Fruit fly (Drosophila melanogaster) whole organism, prepupa: ENCODE results near the gene CG33111.
A peak's percentile ranks its signal among the peaks of the same experiment; 100 is the strongest.

ENCODE experiments used
- Blimp-1 ChIP-seq: fragments of 200-800 bp; sonication (Bioruptor generic); optimal IDR thresholded peaks from 3 replicates; lab custom pipeline; 2017; ENCODE audit warnings: missing biosample characterization, missing genetic modification characterization, mild to moderate bottlenecking, moderate library complexity, missing genetic modification reagents
- CG10631 ChIP-seq: fragments of 200-800 bp; sonication (Bioruptor generic); optimal IDR thresholded peaks from 2 replicates; lab custom pipeline; 2016; ENCODE audit warnings: missing biosample characterization, missing genetic modification characterization
- CG10669 ChIP-seq: fragments of 200-800 bp; sonication (Bioruptor generic); optimal IDR thresholded peaks from 3 replicates; lab custom pipeline; 2018; ENCODE audit warnings: missing biosample characterization, mild to moderate bottlenecking, missing genetic modification characterization, moderate library complexity
- CG11762 ChIP-seq: fragments of 200-800 bp; sonication (Bioruptor generic); optimal IDR thresholded peaks from 3 replicates; lab custom pipeline; 2016; ENCODE audit warnings: missing biosample characterization, missing genetic modification characterization; ENCODE audit not compliant: insufficient read depth
- CG11902 ChIP-seq: fragments of 200-800 bp; sonication (Bioruptor generic); optimal IDR thresholded peaks from 3 replicates; lab custom pipeline; 2016; ENCODE audit warnings: missing biosample characterization, missing genetic modification characterization
- CG15336 ChIP-seq: fragments of 200-800 bp; sonication (Bioruptor generic); IDR thresholded peaks from 2 replicates; pipeline ENCODE4 v1.3.6; 2022; ENCODE audit warnings: missing biosample characterization, missing genetic modification characterization
- CG1621 ChIP-seq: fragments of 200-800 bp; sonication (Bioruptor generic); optimal IDR thresholded peaks from 3 replicates; lab custom pipeline; 2018; ENCODE audit warnings: missing biosample characterization, mild to moderate bottlenecking, missing genetic modification characterization
- CG16779 ChIP-seq: fragments of 200-800 bp; sonication (Bioruptor generic); optimal IDR thresholded peaks from 3 replicates; lab custom pipeline; 2017; ENCODE audit warnings: missing biosample characterization, mild to moderate bottlenecking, missing genetic modification characterization
- CG31627 ChIP-seq: fragments of 200-800 bp; sonication (Bioruptor generic); optimal IDR thresholded peaks from 3 replicates; lab custom pipeline; 2016; ENCODE audit warnings: missing biosample characterization, missing genetic modification characterization
- CG32006 ChIP-seq: fragments of 200-800 bp; sonication (Bioruptor generic); optimal IDR thresholded peaks from 3 replicates; lab custom pipeline; 2017; ENCODE audit warnings: missing biosample characterization, mild to moderate bottlenecking, missing genetic modification characterization
- CG34406 ChIP-seq: fragments of 200-800 bp; sonication (Bioruptor generic); optimal IDR thresholded peaks from 3 replicates; lab custom pipeline; 2016; ENCODE audit warnings: missing biosample characterization, missing genetic modification characterization
- CG3919 ChIP-seq: fragments of 200-800 bp; sonication (Bioruptor generic); optimal IDR thresholded peaks from 3 replicates; lab custom pipeline; 2016; ENCODE audit warnings: missing biosample characterization, missing genetic modification characterization
- CG4318 ChIP-seq: fragments of 200-800 bp; sonication (Bioruptor generic); optimal IDR thresholded peaks from 3 replicates; lab custom pipeline; 2017; ENCODE audit warnings: missing biosample characterization, mild to moderate bottlenecking, missing genetic modification characterization
- CG6163 ChIP-seq: fragments of 200-800 bp; sonication (Bioruptor generic); IDR thresholded peaks from 3 replicates; pipeline ENCODE4 v1.3.6; 2022; ENCODE audit warnings: missing biosample characterization, missing genetic modification characterization
- CG6276 ChIP-seq: fragments of 200-800 bp; sonication (Bioruptor generic); optimal IDR thresholded peaks from 2 replicates; lab custom pipeline; 2017; ENCODE audit warnings: missing biosample characterization, mild to moderate bottlenecking, missing genetic modification characterization
- CG6792 ChIP-seq: fragments of 200-800 bp; sonication (Bioruptor generic); optimal IDR thresholded peaks from 3 replicates; lab custom pipeline; 2016; ENCODE audit warnings: missing biosample characterization, missing genetic modification characterization
- CG6854 ChIP-seq: fragments of 200-800 bp; sonication (Bioruptor generic); optimal IDR thresholded peaks from 2 replicates; lab custom pipeline; 2017; ENCODE audit warnings: missing biosample characterization, mild to moderate bottlenecking, missing genetic modification characterization
- CG7368 ChIP-seq: fragments of 200-800 bp; sonication (Bioruptor generic); optimal IDR thresholded peaks from 3 replicates; lab custom pipeline; 2016; ENCODE audit warnings: missing biosample characterization, missing genetic modification characterization
- CG8119 ChIP-seq: fragments of 200-800 bp; sonication (Bioruptor generic); IDR thresholded peaks from 3 replicates; pipeline ENCODE4 v1.3.6; 2022; ENCODE audit warnings: missing biosample characterization, missing genetic modification characterization
- CG8319 ChIP-seq: fragments of 200-800 bp; sonication (Bioruptor generic); optimal IDR thresholded peaks from 3 replicates; lab custom pipeline; 2016; ENCODE audit warnings: missing biosample characterization, missing genetic modification characterization
- CG8632 ChIP-seq: fragments of 200-800 bp; sonication (Bioruptor generic); optimal IDR thresholded peaks from 3 replicates; lab custom pipeline; 2016; ENCODE audit warnings: missing biosample characterization, missing genetic modification characterization
- CG9139 ChIP-seq: fragments of 200-800 bp; sonication (Bioruptor generic); optimal IDR thresholded peaks from 3 replicates; lab custom pipeline; 2017; ENCODE audit warnings: missing biosample characterization, mild to moderate bottlenecking, missing genetic modification characterization
- Eip75B ChIP-seq: fragments of 200-800 bp; sonication (Bioruptor generic); optimal IDR thresholded peaks from 3 replicates; lab custom pipeline; 2016; ENCODE audit warnings: missing biosample characterization, missing genetic modification characterization
- Eip78C ChIP-seq: fragments of 200-800 bp; sonication (Bioruptor generic); peaks from one replicate; lab custom pipeline; 2016; ENCODE audit warnings: missing biosample characterization, missing genetic modification characterization
- Eip93F ChIP-seq: fragments of 200-800 bp; sonication (Bioruptor generic); optimal IDR thresholded peaks from 2 replicates; lab custom pipeline; 2016; ENCODE audit warnings: missing biosample characterization, mild to moderate bottlenecking, missing genetic modification characterization
- Ets21C ChIP-seq: fragments of 200-800 bp; sonication (Bioruptor generic); optimal IDR thresholded peaks from 3 replicates; lab custom pipeline; 2016; ENCODE audit warnings: missing biosample characterization, missing genetic modification characterization
- Ets96B ChIP-seq: fragments of 200-800 bp; optimal IDR thresholded peaks from 2 replicates; lab custom pipeline; 2019; ENCODE audit warnings: missing biosample characterization, mild to moderate bottlenecking, missing genetic modification characterization, moderate library complexity
- Gug ChIP-seq: fragments of 200-800 bp; sonication (Bioruptor generic); IDR thresholded peaks from 2 replicates; pipeline ENCODE4 v1.3.6; 2022; ENCODE audit warnings: missing biosample characterization, missing genetic modification characterization
- Hr38 ChIP-seq: sonication (Bioruptor generic); optimal IDR thresholded peaks from 2 replicates; lab custom pipeline; 2016; ENCODE audit warnings: missing biosample characterization, missing genetic modification characterization
- Hr39 ChIP-seq: fragments of 200-800 bp; sonication (Bioruptor generic); optimal IDR thresholded peaks from 2 replicates; lab custom pipeline; 2016; ENCODE audit warnings: missing biosample characterization, missing genetic modification characterization
- Hr4 ChIP-seq: fragments of 200-800 bp; sonication (Bioruptor generic); optimal IDR thresholded peaks from 3 replicates; lab custom pipeline; 2016; ENCODE audit warnings: missing biosample characterization, missing genetic modification characterization
- OdsH ChIP-seq: fragments of 200-800 bp; sonication (Bioruptor generic); optimal IDR thresholded peaks from 3 replicates; lab custom pipeline; 2016; ENCODE audit warnings: missing biosample characterization, missing genetic modification characterization
- Smox ChIP-seq: fragments of 200-800 bp; sonication (Bioruptor generic); optimal IDR thresholded peaks from 3 replicates; lab custom pipeline; 2016; ENCODE audit warnings: missing biosample characterization, missing genetic modification characterization
- Sox102F ChIP-seq: fragments of 200-800 bp; sonication (Bioruptor generic); optimal IDR thresholded peaks from 2 replicates; lab custom pipeline; 2016; ENCODE audit warnings: missing biosample characterization, mild to moderate bottlenecking, missing genetic modification characterization
- Sox14 ChIP-seq: fragments of 200-800 bp; sonication (Bioruptor generic); optimal IDR thresholded peaks from 3 replicates; lab custom pipeline; 2016; ENCODE audit warnings: missing biosample characterization, missing genetic modification characterization
- Sox15 ChIP-seq: fragments of 200-800 bp; sonication (Bioruptor generic); optimal IDR thresholded peaks from 3 replicates; lab custom pipeline; 2016; ENCODE audit warnings: missing biosample characterization, missing genetic modification characterization
- achi ChIP-seq: fragments of 200-800 bp; sonication (Bioruptor generic); optimal IDR thresholded peaks from 3 replicates; lab custom pipeline; 2016; ENCODE audit warnings: missing biosample characterization, missing genetic modification characterization
- dac ChIP-seq: fragments of 200-800 bp; sonication (Bioruptor generic); optimal IDR thresholded peaks from 2 replicates; lab custom pipeline; 2017; ENCODE audit warnings: missing biosample characterization, mild to moderate bottlenecking, missing genetic modification characterization
- dsx ChIP-seq: fragments of 200-800 bp; optimal IDR thresholded peaks from 3 replicates; lab custom pipeline; 2019; ENCODE audit warnings: missing biosample characterization, mild to moderate bottlenecking, missing genetic modification characterization, moderate library complexity; ENCODE audit not compliant: poor library complexity, severe bottlenecking
- eg ChIP-seq: fragments of 200-800 bp; sonication (Bioruptor generic); IDR thresholded peaks from 3 replicates; pipeline ENCODE4 v1.3.6; 2022; ENCODE audit warnings: missing biosample characterization, missing genetic modification characterization
- esn ChIP-seq: fragments of 200-800 bp; sonication (Bioruptor generic); optimal IDR thresholded peaks from 2 replicates; lab custom pipeline; 2016; ENCODE audit warnings: missing biosample characterization, mild to moderate bottlenecking, missing genetic modification characterization, moderate library complexity
- fd59A ChIP-seq: fragments of 200-800 bp; sonication (Bioruptor generic); optimal IDR thresholded peaks from 2 replicates; lab custom pipeline; 2017; ENCODE audit warnings: missing biosample characterization, mild to moderate bottlenecking, missing genetic modification characterization, missing genetic modification reagents
- fd85E ChIP-seq: fragments of 200-800 bp; sonication (Bioruptor generic); optimal IDR thresholded peaks from 3 replicates; lab custom pipeline; 2016; ENCODE audit warnings: missing biosample characterization, missing genetic modification characterization
- fkh ChIP-seq: fragments of 200-800 bp; sonication (Bioruptor generic); optimal IDR thresholded peaks from 3 replicates; lab custom pipeline; 2017; ENCODE audit warnings: missing biosample characterization, mild to moderate bottlenecking, missing genetic modification characterization, moderate library complexity
- lz ChIP-seq: fragments of 200-800 bp; sonication (Bioruptor generic); optimal IDR thresholded peaks from 3 replicates; lab custom pipeline; 2016; ENCODE audit warnings: missing biosample characterization, missing genetic modification characterization
- net ChIP-seq: fragments of 200-800 bp; sonication (Bioruptor generic); optimal IDR thresholded peaks from 3 replicates; lab custom pipeline; 2016; ENCODE audit warnings: missing biosample characterization, missing genetic modification characterization
- pdm3 ChIP-seq: fragments of 200-800 bp; sonication (Bioruptor generic); optimal IDR thresholded peaks from 3 replicates; lab custom pipeline; 2016; ENCODE audit warnings: missing biosample characterization, missing genetic modification characterization
- spab ChIP-seq: fragments of 200-800 bp; sonication (Bioruptor generic); optimal IDR thresholded peaks from 2 replicates; lab custom pipeline; 2017; ENCODE audit warnings: missing biosample characterization, mild to moderate bottlenecking, missing genetic modification characterization, missing genetic modification reagents
- ss ChIP-seq, 2 experiments: fragments of 200-800 bp; sonication (Bioruptor generic); optimal IDR thresholded peaks; 2 replicates in 1 of 2; 3 replicates in 1 of 2; lab custom pipeline; 2017 to 2018; ENCODE audit warnings: mild to moderate bottlenecking in 2 of 2, missing biosample characterization in 2 of 2, missing genetic modification characterization in 2 of 2, moderate library complexity in 1 of 2
- svp ChIP-seq: fragments of 200-800 bp; sonication (Bioruptor generic); peaks from one replicate; lab custom pipeline; 2016; ENCODE audit warnings: missing biosample characterization, missing genetic modification characterization
- vri ChIP-seq: fragments of 200-800 bp; sonication (Bioruptor generic); optimal IDR thresholded peaks from 3 replicates; lab custom pipeline; 2016; ENCODE audit warnings: missing biosample characterization, mild to moderate bottlenecking, missing genetic modification characterization

Gene CG33111

DNA sequence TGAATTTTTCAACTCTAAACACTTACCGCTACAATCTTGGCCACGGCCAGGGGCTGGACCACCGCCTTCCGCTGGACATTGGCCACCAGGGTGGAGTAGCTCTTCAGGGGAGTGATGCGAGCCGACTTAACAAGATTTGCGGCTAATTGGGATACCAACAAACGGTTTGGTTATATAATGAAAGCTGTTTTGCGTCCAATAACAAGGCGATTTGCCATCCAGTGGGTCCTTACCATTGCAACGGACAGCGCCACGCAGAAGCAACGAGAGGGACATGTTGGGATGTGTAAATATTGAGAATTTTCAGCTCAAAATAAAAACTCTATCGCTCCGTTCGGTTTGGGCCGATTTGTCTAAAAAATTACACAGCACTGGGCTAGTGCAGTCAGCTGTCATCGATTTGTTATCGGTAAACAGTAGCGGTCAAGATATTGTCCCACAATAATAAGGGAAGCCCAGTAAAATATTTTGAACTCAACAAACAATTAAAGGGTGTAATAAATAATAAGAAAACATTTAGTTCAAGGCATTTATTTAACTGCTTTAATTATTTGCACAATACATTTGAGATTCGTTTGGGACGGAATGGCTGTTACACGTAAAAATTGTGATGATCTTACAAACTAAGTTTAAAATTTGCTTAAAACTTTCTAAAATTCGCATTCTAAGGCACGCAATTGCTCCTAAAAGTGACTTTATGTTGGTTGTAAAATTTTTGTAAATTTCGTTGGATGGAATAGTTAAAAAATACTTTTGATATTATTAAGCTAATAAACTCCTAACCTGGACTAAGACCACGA lies 58.6 kb downstream of the CG33111 start, which contains the start of gene SdhD:
SdhD (minus strand) TSS at position 382 of the 800 bp plus-strand sequence.
- TF ChIP-seq CG8319 (GFP tag; lab: Kevin White, UChicago), result no peak
- 0 out of 3 replicates have a peak, but pooled peaks have one; percentile 17 for TF ChIP-seq CG6163
- TF ChIP-seq CG4318 (GFP tag; lab: Kevin White, UChicago), result no peak
- no peak for TF ChIP-seq CG16779 (tag; lab: Kevin White, UChicago)
- TF ChIP-seq OdsH, result no peak
- TF ChIP-seq Eip93F (GFP tag; lab: Kevin White, UChicago), result no peak
- TF ChIP-seq Eip78C (GFP tag; lab: Kevin White, UChicago), result peak; percentile 75
- no peak for TF ChIP-seq CG6792 (GFP tag; lab: Kevin White, UChicago)
- TF ChIP-seq CG32006 (GFP tag; lab: Kevin White, UChicago), result no peak
- peak; percentile 47 for TF ChIP-seq vri (GFP tag; lab: Kevin White, UChicago)
- TF ChIP-seq CG8632 (GFP tag; lab: Kevin White, UChicago), result peak; percentile 2
- peak; percentile 23 for TF ChIP-seq achi (GFP tag; lab: Kevin White, UChicago)
- no peak for TF ChIP-seq dac
- peak; percentile 20 for TF ChIP-seq Smox (GFP tag; lab: Kevin White, UChicago)
- TF ChIP-seq CG1621 (tag; lab: Kevin White, UChicago), result no peak
- TF ChIP-seq lz (GFP tag; lab: Kevin White, UChicago), result peak; percentile 24
- TF ChIP-seq Eip75B, result no peak
- peak; percentile 14 for TF ChIP-seq Sox102F (GFP tag; lab: Kevin White, UChicago)
- TF ChIP-seq Hr38 (GFP tag; lab: Kevin White, UChicago), result no peak
- TF ChIP-seq dsx, result no peak
- TF ChIP-seq CG7368 (GFP tag; lab: Kevin White, UChicago), result peak; percentile 9
- TF ChIP-seq Gug (GFP tag; lab: Robert Waterston, UW), result no peak
- peak; percentile 10 for TF ChIP-seq Sox14
- TF ChIP-seq net (GFP tag; lab: Kevin White, UChicago), result no peak
- TF ChIP-seq Ets96B (tag; lab: Kevin White, UChicago), result no peak
- no peak; the same call in 1 of the 2 replicates for TF ChIP-seq CG15336 (GFP tag; lab: Robert Waterston, UW)
- TF ChIP-seq CG6854 (GFP tag; lab: Kevin White, UChicago), result no peak
- TF ChIP-seq CG8119 (GFP tag; lab: Robert Waterston, UW), result no peak
- peak; percentile 37 for TF ChIP-seq esn (GFP tag; lab: Kevin White, UChicago)
- TF ChIP-seq Blimp-1 (GFP tag; lab: Kevin White, UChicago), result no peak
- peak; percentile 12 for TF ChIP-seq CG31627 (GFP tag; lab: Kevin White, UChicago)
- peak; percentile 7 for TF ChIP-seq CG10669
- TF ChIP-seq eg, result no peak
- TF ChIP-seq fd59A (GFP tag; lab: Kevin White, UChicago), result no peak
- no peak for TF ChIP-seq CG6276
- no peak for TF ChIP-seq Ets21C (GFP tag; lab: Kevin White, UChicago)
- peak; percentile 47 for TF ChIP-seq CG3919 (GFP tag; lab: Kevin White, UChicago)
- no peak for TF ChIP-seq ss (GFP tag; optimal IDR thresholded peaks at IDR 0.05; lab: Kevin White, UChicago)
- no peak for TF ChIP-seq fd85E (GFP tag; lab: Kevin White, UChicago)
- no peak for TF ChIP-seq CG10631 (GFP tag; lab: Kevin White, UChicago)
- TF ChIP-seq Hr39 (GFP tag; lab: Kevin White, UChicago), result no peak
- TF ChIP-seq CG9139, result no peak
- TF ChIP-seq svp, result peak; percentile 59
- peak; percentile 28 for TF ChIP-seq Hr4
- TF ChIP-seq pdm3 (GFP tag; lab: Kevin White, UChicago), result peak; percentile 31
- TF ChIP-seq fkh (GFP tag; lab: Kevin White, UChicago), result no peak
- no peak for TF ChIP-seq spab (GFP tag; lab: Kevin White, UChicago)
- TF ChIP-seq CG11762 (GFP tag; lab: Kevin White, UChicago), result no peak
- TF ChIP-seq CG34406, result no peak
- no peak for TF ChIP-seq Sox15 (GFP tag; lab: Kevin White, UChicago)
- no peak for TF ChIP-seq CG11902 (GFP tag; lab: Kevin White, UChicago)
